Worm (Caenorhabditis elegans): ENCODE measurements around the gene F13E9.13.

Gene F13E9.13

ce11 chrIV:10861102-10861501 is 20.2 kb upstream of the F13E9.13 start, which contains the start of gene rbm-22:
TSS of gene rbm-22 (plus strand) at chrIV:10861402.
- TF ChIP-seq ces-1 (GFP tag; optimal IDR thresholded peaks at IDR 0.05) (no peak), spr-1 (tag; optimal IDR thresholded peaks at IDR 0.05) (no peak), mep-1 (tag; optimal IDR thresholded peaks at IDR 0.05) (no peak), mxl-3 (GFP tag; optimal IDR thresholded peaks at IDR 0.05) (no peak)

ce11 chrIV:10864031-10864430 is 17.3 kb upstream of the F13E9.13 start, which contains the start of gene nish-1:
TSS of gene nish-1 (plus strand) at chrIV:10864331.
- TF ChIP-seq nhr-77 (tag; optimal IDR thresholded peaks at IDR 0.05) (no peak), rbr-2 (tag; optimal IDR thresholded peaks at IDR 0.05) (no peak), hmg-1.1 (GFP tag; IDR thresholded peaks at IDR 0.05) (no peak), lin-39 (tag; optimal IDR thresholded peaks at IDR 0.05) (no peak), lin-15B (tag; optimal IDR thresholded peaks at IDR 0.05) (no peak), ceh-62 (tag; optimal IDR thresholded peaks at IDR 0.05) (no peak), Y75B8A.6 (GFP tag; IDR thresholded peaks at IDR 0.05) (no peak), ztf-7 (tag; optimal IDR thresholded peaks at IDR 0.05) (no peak), spr-3 (GFP tag; optimal IDR thresholded peaks at IDR 0.05) (no peak), dmd-6 (GFP tag; IDR thresholded peaks at IDR 0.05) (no peak), sdz-12 (GFP tag; optimal IDR thresholded peaks at IDR 0.05) (no peak), T26A8.4 (GFP tag; IDR thresholded peaks at IDR 0.05) (no peak), mep-1 (tag; optimal IDR thresholded peaks at IDR 0.05) (no peak), lir-3 (tag; optimal IDR thresholded peaks at IDR 0.05) (no peak), zfp-2 (tag; optimal IDR thresholded peaks at IDR 0.05) (no peak), nhr-42 (GFP tag; IDR thresholded peaks at IDR 0.05) (no peak), F49E8.2 (tag; optimal IDR thresholded peaks at IDR 0.05; ENCODE audit: borderline replicate concordance) (no peak)

- no peak for TF ChIP-seq daf-16 (GFP tag; optimal IDR thresholded peaks at IDR 0.05)
- TF ChIP-seq daf-16 (tag; optimal IDR thresholded peaks at IDR 0.05): peak; percentile 71
- TF ChIP-seq unc-62 (GFP tag; optimal IDR thresholded peaks at IDR 0.05 in 1 of 2): peak in 1 of 2 experiments; percentile 89
- no peak for TF ChIP-seq unc-62 (tag; optimal IDR thresholded peaks at IDR 0.05)
- TF ChIP-seq arid-1 (GFP tag; conservative IDR thresholded peaks at IDR 0.05): no peak
- 0 out of 2 replicates have a peak, but pooled peaks have one; percentile 9 for TF ChIP-seq F26F4.8 (GFP tag; conservative IDR thresholded peaks at IDR 0.05)
Observed at ce11 chrIV:10867370-10868146, 13.8 kb upstream of the F13E9.13 start.

ce11 chrIV:10868629-10869251 is 12.6 kb upstream of the F13E9.13 start, which contains the start of gene F13E9.11:
TSS of gene F13E9.11 (minus strand) at chrIV:10869135.
- TF ChIP-seq ztf-7 (tag; optimal IDR thresholded peaks at IDR 0.05) (no peak), F44E2.7 (GFP tag; IDR thresholded peaks at IDR 0.05) (no peak), unc-39 (tag; optimal IDR thresholded peaks at IDR 0.05) (no peak), aha-1 (tag) (peak; percentile 95), sdz-12 (GFP tag; optimal IDR thresholded peaks at IDR 0.05) (no peak), F26F4.8 (GFP tag; conservative IDR thresholded peaks at IDR 0.05) (no peak), fkh-10 (GFP tag; optimal IDR thresholded peaks at IDR 0.05) (no peak), spr-1 (tag; optimal IDR thresholded peaks at IDR 0.05) (no peak), ctbp-1 (GFP tag; IDR thresholded peaks at IDR 0.05) (0 out of 2 replicates have a peak, but pooled peaks have one; percentile 10), rbr-2 (tag; optimal IDR thresholded peaks at IDR 0.05) (peak; percentile 54), unc-62 (GFP tag; optimal IDR thresholded peaks at IDR 0.05 in 1 of 2) (peak in 1 of 2 experiments; percentile 97), unc-62 (tag; optimal IDR thresholded peaks at IDR 0.05) (no peak), mxl-3 (GFP tag; optimal IDR thresholded peaks at IDR 0.05) (peak; percentile 14)

- TF ChIP-seq Y5F2A.4 (GFP tag; optimal IDR thresholded peaks at IDR 0.05) (no peak), aha-1 (tag) (peak; percentile 88), cey-2 (tag; optimal IDR thresholded peaks at IDR 0.05; ENCODE audit: borderline replicate concordance, insufficient read depth) (no peak), nhr-10 (tag; optimal IDR thresholded peaks at IDR 0.05) (no peak), unc-62 (GFP tag; optimal IDR thresholded peaks at IDR 0.05 in 1 of 2) (peak in 1 of 2 experiments; percentile 44), unc-62 (tag; optimal IDR thresholded peaks at IDR 0.05) (no peak)
Observed at ce11 chrIV:10869642-10870041, 11.7 kb upstream of the F13E9.13 start.

Data from whole organism, L4 larva.